Worm (Caenorhabditis elegans): ENCODE measurements around the gene oac-30.

ce11 chrII:1242475-1242874 is 24.2 kb downstream of the oac-30 start:
- no peak for TF ChIP-seq ztf-7 (tag; optimal IDR thresholded peaks at IDR 0.05)
- TF ChIP-seq skn-1 (tag; optimal IDR thresholded peaks at IDR 0.05), result no peak
- TF ChIP-seq hlh-30 (tag; optimal IDR thresholded peaks at IDR 0.05; ENCODE audit: insufficient read depth), result peak; percentile 32
- no peak for TF ChIP-seq lin-13 (GFP tag; optimal IDR thresholded peaks at IDR 0.05)
- peak; percentile 55 for TF ChIP-seq mes-2 (tag; optimal IDR thresholded peaks at IDR 0.05; ENCODE audit: poor library complexity, severe bottlenecking)
- TF ChIP-seq daf-12 (tag; optimal IDR thresholded peaks at IDR 0.05), result no peak
- TF ChIP-seq unc-39 (tag; optimal IDR thresholded peaks at IDR 0.05), result no peak
- TF ChIP-seq dpl-1 (GFP tag; optimal IDR thresholded peaks at IDR 0.05), result no peak
- TF ChIP-seq zip-11 (GFP tag; IDR thresholded peaks at IDR 0.05), result no peak
- no peak for TF ChIP-seq ZK546.5 (tag; optimal IDR thresholded peaks at IDR 0.05)
- peak; percentile 92 for TF ChIP-seq madf-9 (GFP tag; conservative IDR thresholded peaks at IDR 0.05)
